Worm (Caenorhabditis elegans) whole organism, early embryonic: ENCODE measurements around the gene rgef-1.
A peak's percentile ranks its signal among the peaks of the same experiment; 100 is the strongest.

Experiments used
- B0310.2 ChIP-seq: sonication (generic microtip); optimal IDR thresholded peaks from 2 replicates; lab custom pipeline; 2016; ENCODE audit warnings: mild to moderate bottlenecking, missing genetic modification characterization, missing compliant biosample characterization
- F13C5.2 ChIP-seq: sonication (generic microtip); optimal IDR thresholded peaks from 2 replicates; lab custom pipeline; 2017; ENCODE audit warnings: mild to moderate bottlenecking, missing genetic modification characterization, inconsistent platforms, missing compliant biosample characterization
- aly-1 ChIP-seq: sonication (generic microtip); optimal IDR thresholded peaks from 2 replicates; lab custom pipeline; 2016; ENCODE audit warnings: missing genetic modification characterization, missing compliant biosample characterization
- ama-1 ChIP-seq: fragments of 150-350 bp; optimal IDR thresholded peaks from 2 replicates; lab custom pipeline; 2014
- ceh-13 ChIP-seq: fragments of 200-800 bp; sonication (Bioruptor generic); optimal IDR thresholded peaks from 2 replicates; lab custom pipeline; 2018; ENCODE audit warnings: mild to moderate bottlenecking, missing genetic modification characterization, missing compliant biosample characterization
- ceh-36 ChIP-seq: sonication (generic microtip); optimal IDR thresholded peaks from 2 replicates; lab custom pipeline; 2016; ENCODE audit warnings: missing genetic modification characterization, inconsistent platforms, missing compliant biosample characterization
- ets-7 ChIP-seq: sonication (generic microtip); optimal IDR thresholded peaks from 2 replicates; lab custom pipeline; 2016; ENCODE audit warnings: missing genotype, missing genetic modification characterization, missing compliant biosample characterization
- flt-1 ChIP-seq: fragments of 200-800 bp; sonication (Bioruptor generic); IDR thresholded peaks from 2 replicates; pipeline ENCODE4 v1.3.6; 2022; ENCODE audit warnings: missing genetic modification characterization, missing compliant biosample characterization
- hmbx-1 ChIP-seq: sonication (generic microtip); optimal IDR thresholded peaks from 2 replicates; lab custom pipeline; 2016; ENCODE audit warnings: mild to moderate bottlenecking, missing genetic modification characterization, missing compliant biosample characterization
- hmg-4 ChIP-seq: fragments of 200-800 bp; sonication (Bioruptor generic); optimal IDR thresholded peaks from 2 replicates; lab custom pipeline; 2018; ENCODE audit warnings: mild to moderate bottlenecking, missing genetic modification characterization, missing compliant biosample characterization
- hnd-1 ChIP-seq: sonication (generic microtip); optimal IDR thresholded peaks from 2 replicates; lab custom pipeline; 2016; ENCODE audit warnings: missing genetic modification characterization, missing compliant biosample characterization
- pes-1 ChIP-seq: fragments of 200-800 bp; sonication (Bioruptor generic); IDR thresholded peaks from 2 replicates; pipeline ENCODE4 v1.3.6; 2022; ENCODE audit warnings: missing genetic modification reagents, missing genetic modification characterization, missing compliant biosample characterization
- scrt-1 ChIP-seq: fragments of 200-800 bp; sonication (Bioruptor generic); IDR thresholded peaks from 2 replicates; pipeline ENCODE4 v1.3.6; 2022; ENCODE audit warnings: missing genetic modification characterization, missing compliant biosample characterization
- sea-1 ChIP-seq: fragments of 200-800 bp; sonication (Bioruptor generic); conservative IDR thresholded peaks from 2 replicates; pipeline ENCODE4 v1.3.6; 2022; ENCODE audit warnings: missing genetic modification characterization, missing compliant biosample characterization
- tbx-11 ChIP-seq: fragments of 200-800 bp; sonication (Bioruptor generic); IDR thresholded peaks from 2 replicates; pipeline ENCODE4 v1.3.6; 2022; ENCODE audit warnings: missing genetic modification characterization, missing compliant biosample characterization
- tbx-37 ChIP-seq: fragments of 200-800 bp; sonication (Bioruptor generic); conservative IDR thresholded peaks from 2 replicates; pipeline ENCODE4 v1.3.6; 2022; ENCODE audit warnings: missing genetic modification reagents, missing genetic modification characterization, missing compliant biosample characterization
- tra-4 ChIP-seq: sonication (generic microtip); optimal IDR thresholded peaks from 2 replicates; lab custom pipeline; 2017; ENCODE audit warnings: missing genetic modification characterization, missing compliant biosample characterization

Gene rgef-1

DNA sequence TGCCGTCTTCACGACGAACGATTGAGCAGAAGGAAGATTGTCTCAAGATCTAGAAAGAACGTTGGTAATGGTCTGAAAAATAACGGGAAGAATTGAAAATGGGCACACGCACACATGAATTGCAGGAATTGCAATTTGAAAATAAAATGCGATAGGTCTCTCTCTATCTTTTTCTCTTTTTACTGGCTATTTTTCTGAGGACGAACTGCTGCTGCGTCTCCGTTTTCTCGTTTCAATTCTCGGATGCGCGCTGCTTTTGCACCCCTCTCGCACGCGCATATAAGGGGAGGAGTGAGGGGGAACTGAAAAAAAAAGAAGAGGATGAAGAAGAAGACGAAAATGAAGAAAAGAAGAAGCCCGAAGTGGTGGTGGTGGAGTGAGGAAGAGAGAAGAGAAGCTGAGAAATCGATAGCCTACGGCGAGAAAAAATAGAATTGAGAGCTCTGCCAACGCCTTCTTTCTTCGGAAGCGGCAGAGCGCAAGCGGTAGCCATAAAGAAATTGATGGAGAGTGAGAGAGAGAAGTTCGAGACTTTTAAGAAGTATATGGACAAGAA lies at the start of gene rgef-1:
Gene rgef-1, minus strand, starts transcription at position 51 of the 556 bp plus-strand sequence.
- TF ChIP-seq ets-7 (tag; lab: Kevin White, UChicago), result no peak
- TF ChIP-seq flt-1, result no peak
- no peak for TF ChIP-seq ama-1 (lab: Kevin White, UChicago)
- no peak for TF ChIP-seq tra-4 (tag; lab: Kevin White, UChicago)

DNA sequence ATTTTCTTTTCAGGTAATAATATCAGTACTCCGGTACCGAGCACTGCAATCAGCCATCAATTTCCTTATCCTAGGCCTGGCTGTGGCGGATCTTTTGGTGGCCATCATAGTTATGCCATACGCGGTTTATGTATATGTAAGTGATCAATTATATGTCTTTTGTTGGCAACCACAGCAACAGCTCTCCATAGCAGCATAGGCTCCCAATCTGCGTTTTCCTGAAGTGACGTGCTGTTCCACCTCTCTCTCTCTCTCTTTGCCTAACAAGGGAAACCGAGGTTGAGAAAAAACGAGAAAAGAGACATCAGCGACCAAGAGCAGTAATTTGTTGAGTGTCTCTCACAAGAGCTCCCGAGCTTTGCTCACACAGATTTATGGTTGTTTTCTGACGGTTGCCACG lies 47.7 kb upstream of the rgef-1 start:
- TF ChIP-seq tra-4 (tag; lab: Kevin White, UChicago) (no peak), hmg-4 (no peak), tbx-11 (no peak), ets-7 (tag; lab: Kevin White, UChicago) (no peak)

DNA sequence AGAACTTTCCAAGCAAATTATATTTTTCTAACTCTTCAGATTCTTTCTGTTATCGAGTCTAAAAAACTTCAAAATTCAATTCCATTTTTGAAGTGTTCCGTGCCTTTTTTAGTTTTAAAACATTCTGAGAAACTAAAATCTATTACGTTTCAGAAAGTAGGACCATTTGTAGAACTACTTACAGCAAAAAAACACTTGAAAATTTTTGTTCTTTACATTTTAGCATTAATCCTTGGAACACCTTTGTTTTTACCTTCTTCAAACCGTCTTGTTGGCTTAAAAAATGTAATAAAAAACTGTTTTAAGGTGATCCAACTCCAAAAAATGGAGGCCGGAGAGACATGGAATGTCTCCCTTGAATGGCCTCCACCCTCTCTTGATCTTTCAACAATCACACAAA lies 46.8 kb upstream of the rgef-1 start, which contains the start of gene dop-2:
Gene dop-2, plus strand, starts transcription at position 301 of the 400 bp plus-strand sequence.
- TF ChIP-seq ceh-13 (GFP tag; lab: Kevin White, UChicago) (no peak), flt-1 (no peak), tbx-37 (GFP tag; lab: Robert Waterston, UW) (no peak), scrt-1 (no peak), pes-1 (GFP tag; lab: Robert Waterston, UW) (no peak), tra-4 (tag; lab: Kevin White, UChicago) (no peak), tbx-11 (no peak), hnd-1 (tag; lab: Kevin White, UChicago) (no peak), B0310.2 (no peak), ceh-36 (tag; lab: Kevin White, UChicago) (no peak), ama-1 (lab: Kevin White, UChicago) (no peak), F13C5.2 (tag; lab: Kevin White, UChicago) (no peak), hmg-4 (no peak), hmbx-1 (tag; lab: Kevin White, UChicago) (no peak), aly-1 (no peak), ets-7 (tag; lab: Kevin White, UChicago) (no peak), sea-1 (GFP tag; lab: Robert Waterston, UW) (no peak)

DNA sequence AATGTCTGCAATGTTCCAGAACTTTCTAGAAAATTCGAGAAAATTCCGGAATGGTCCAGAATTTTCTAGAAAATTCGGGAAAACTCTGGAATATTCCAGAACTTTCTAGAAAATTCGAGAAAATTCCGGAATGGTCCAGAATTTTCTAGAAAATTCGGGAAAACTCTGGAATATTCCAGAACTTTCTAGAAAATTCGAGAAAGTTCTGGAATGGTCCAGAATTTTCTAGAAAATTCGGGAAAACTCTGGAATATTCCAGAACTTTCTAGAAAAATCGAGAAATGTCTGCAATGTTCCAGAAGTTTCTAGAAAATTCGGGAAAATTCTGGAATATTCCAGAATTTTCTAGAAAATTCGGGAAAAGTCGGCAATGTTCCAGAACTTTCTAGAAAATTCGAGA lies 42.0 kb upstream of the rgef-1 start:
- TF ChIP-seq pes-1 (GFP tag; lab: Robert Waterston, UW), result 0 out of 2 replicates have a peak, but pooled peaks have one; percentile 47

DNA sequence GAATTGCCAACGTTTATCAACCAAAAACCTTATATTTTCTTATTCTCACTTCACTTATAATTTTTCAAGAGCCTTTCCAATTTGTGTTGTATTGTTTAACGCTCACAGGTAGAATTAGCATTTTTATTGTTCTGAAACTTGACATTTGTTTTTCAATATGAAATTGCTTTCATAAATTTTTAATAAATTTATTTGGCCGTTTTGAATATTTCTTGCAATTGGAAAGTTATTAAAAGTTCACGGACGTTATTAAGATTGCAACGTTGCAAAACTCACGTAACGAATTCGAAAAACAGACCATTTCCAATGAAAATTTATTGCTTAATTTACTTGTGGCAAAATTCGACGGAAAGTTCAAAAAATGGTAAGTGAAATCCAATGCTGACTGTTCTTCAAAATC lies 28.8 kb upstream of the rgef-1 start, which contains the start of gene K09G1.2:
Gene K09G1.2, plus strand, starts transcription at position 301 of the 400 bp plus-strand sequence.
- no peak for TF ChIP-seq pes-1 (GFP tag; lab: Robert Waterston, UW)
- TF ChIP-seq B0310.2, result no peak
- no peak for TF ChIP-seq scrt-1
- no peak for TF ChIP-seq tbx-11
- no peak for TF ChIP-seq tbx-37 (GFP tag; lab: Robert Waterston, UW)
- no peak for TF ChIP-seq ama-1 (lab: Kevin White, UChicago)
- no peak for TF ChIP-seq ceh-36 (tag; lab: Kevin White, UChicago)
- TF ChIP-seq ceh-13 (GFP tag; lab: Kevin White, UChicago), result no peak

DNA sequence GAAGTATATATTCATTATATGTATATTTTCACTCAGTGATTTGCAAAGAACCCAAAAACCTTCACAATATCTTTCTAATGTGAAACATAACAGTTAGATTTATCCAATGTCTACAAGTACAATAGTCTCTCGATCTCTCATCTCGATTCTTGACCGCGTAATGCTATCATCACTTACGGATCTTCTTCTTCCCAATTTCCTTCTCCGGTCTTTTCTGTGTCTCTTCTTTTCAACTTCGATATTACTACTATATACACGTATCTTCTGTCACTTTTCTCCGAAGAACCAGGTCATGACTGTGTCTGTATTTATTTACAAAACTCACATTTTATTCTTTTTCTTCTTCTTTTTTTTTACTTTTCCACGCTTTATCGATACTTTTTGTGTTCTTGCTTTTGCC lies 27.1 kb upstream of the rgef-1 start:
- no peak for TF ChIP-seq B0310.2
- no peak for TF ChIP-seq sea-1 (GFP tag; lab: Robert Waterston, UW)
- no peak for TF ChIP-seq F13C5.2 (tag; lab: Kevin White, UChicago)
- TF ChIP-seq ceh-36 (tag; lab: Kevin White, UChicago), result no peak
- TF ChIP-seq tra-4 (tag; lab: Kevin White, UChicago), result no peak
- TF ChIP-seq hmbx-1 (tag; lab: Kevin White, UChicago), result no peak
- TF ChIP-seq flt-1, result no peak

DNA sequence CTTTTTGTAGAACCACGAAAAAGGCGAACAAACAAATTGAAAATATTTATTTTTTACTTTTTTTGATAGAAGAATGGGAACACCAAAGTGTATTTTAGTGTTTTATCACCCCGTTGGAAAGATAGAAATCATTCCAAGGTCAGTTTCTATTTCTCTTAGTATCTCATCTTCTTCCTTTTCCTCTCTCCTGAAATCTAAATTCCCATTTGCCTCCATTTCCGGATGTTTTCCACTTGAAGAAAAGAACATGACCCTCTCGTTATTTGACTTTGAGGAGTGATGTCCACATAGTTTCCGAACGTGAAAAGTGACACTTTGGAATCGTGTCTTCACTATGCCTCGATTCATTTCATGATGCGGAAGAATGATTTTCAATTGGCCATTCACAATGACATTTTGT lies 26.1 kb upstream of the rgef-1 start:
- TF ChIP-seq tra-4 (tag; lab: Kevin White, UChicago) (no peak), aly-1 (no peak), tbx-11 (no peak), flt-1 (no peak), scrt-1 (no peak), F13C5.2 (tag; lab: Kevin White, UChicago) (no peak), tbx-37 (GFP tag; lab: Robert Waterston, UW) (no peak), ceh-36 (tag; lab: Kevin White, UChicago) (no peak), hmbx-1 (tag; lab: Kevin White, UChicago) (no peak), B0310.2 (no peak)

DNA sequence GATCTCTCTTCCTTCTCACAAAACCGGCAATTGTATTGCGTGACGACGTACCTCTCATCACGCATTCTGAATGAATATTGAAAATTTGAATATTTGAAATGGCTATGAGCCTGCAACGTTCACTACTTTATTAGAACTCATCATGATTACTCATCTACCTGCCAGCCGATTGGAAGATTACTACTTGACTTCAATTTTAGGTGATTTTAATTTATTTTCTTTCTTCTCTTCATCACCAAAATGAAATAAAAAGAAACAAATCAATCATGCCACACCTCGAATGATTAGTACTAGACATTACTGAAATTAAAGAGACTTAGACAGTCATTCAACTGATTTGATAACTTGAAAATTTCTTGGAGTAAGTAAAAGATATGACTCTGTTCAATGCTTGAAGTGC lies 22.8 kb upstream of the rgef-1 start:
- TF ChIP-seq sea-1 (GFP tag; lab: Robert Waterston, UW) (no peak), ceh-13 (GFP tag; lab: Kevin White, UChicago) (no peak), hnd-1 (tag; lab: Kevin White, UChicago) (no peak), hmbx-1 (tag; lab: Kevin White, UChicago) (no peak), ceh-36 (tag; lab: Kevin White, UChicago) (no peak), tra-4 (tag; lab: Kevin White, UChicago) (no peak), pes-1 (GFP tag; lab: Robert Waterston, UW) (no peak), hmg-4 (no peak), aly-1 (no peak), tbx-37 (GFP tag; lab: Robert Waterston, UW) (no peak), scrt-1 (no peak), B0310.2 (no peak), F13C5.2 (tag; lab: Kevin White, UChicago) (no peak), tbx-11 (no peak), ets-7 (tag; lab: Kevin White, UChicago) (no peak), ama-1 (lab: Kevin White, UChicago) (no peak), flt-1 (no peak)

DNA sequence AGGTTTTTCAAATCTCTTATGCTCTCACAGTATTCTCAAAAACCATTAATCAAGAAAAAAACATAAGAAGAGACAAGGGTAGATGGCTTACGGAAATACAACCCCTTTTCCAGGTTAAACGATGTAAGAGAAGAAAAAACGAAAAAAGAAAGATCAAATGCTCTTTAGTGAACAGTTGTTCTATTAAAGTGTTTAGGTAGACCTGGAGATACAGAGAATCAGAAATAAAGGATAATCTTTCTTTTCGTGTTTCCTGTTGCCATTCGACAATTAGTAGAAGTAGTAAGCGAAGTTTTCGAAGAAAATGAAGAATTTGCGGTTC lies 21.8 kb upstream of the rgef-1 start, which contains the start of gene K09G1.1:
Gene K09G1.1, plus strand, starts transcription at position 223 of the 322 bp plus-strand sequence.
- TF ChIP-seq hmbx-1 (tag; lab: Kevin White, UChicago) (no peak), pes-1 (GFP tag; lab: Robert Waterston, UW) (no peak), B0310.2 (no peak), ama-1 (lab: Kevin White, UChicago) (no peak), hnd-1 (tag; lab: Kevin White, UChicago) (no peak), hmg-4 (no peak), flt-1 (no peak), F13C5.2 (tag; lab: Kevin White, UChicago) (no peak), ceh-13 (GFP tag; lab: Kevin White, UChicago) (no peak), tbx-11 (no peak)
